Fruit fly (Drosophila melanogaster): Measurements from ENCODE around the gene Tspo.
A peak's percentile ranks its signal among the peaks of the same experiment; 100 is the strongest.

Tspo gene

DNA sequence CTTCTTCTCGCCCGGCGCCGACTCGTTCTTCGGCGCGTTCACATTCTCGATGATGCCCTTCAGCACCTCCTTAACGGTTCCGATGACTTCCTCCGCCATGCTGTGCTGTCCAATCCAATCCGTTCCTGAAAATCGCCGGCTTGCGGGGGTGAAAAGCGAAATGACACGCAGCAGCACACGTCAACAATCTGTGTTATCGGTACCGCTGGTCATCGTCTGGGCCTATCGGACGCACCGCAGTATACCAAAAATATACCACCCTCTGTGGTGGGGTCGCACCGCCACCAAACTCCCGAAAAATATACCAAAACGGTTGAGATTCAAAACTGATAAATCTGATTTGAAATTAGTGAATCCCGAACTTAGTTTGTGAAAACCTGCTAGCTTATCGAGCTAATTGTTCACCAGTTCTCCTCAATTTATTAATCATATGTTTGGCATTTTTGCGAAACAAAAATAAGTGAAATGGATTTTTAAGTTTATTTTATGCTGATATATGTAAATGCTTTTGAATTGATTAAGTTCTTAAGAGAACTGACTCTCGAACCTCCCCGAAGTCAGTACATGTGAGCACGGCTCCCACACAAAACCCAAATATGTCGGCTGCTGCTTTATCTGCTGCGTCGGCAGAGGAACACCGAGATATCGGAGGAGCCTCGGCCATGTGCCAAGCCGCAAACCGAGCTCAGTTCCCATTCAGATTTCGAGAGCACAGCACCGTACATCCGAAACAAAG lies 14.8 kb upstream of the Tspo start, which contains the start of the genes Spp and nAChRbeta3 (continued):
- no peak for TF ChIP-seq CG7987 (GFP tag; optimal IDR thresholded peaks at IDR 0.05)
- TF ChIP-seq CG4730 (GFP tag; IDR thresholded peaks at IDR 0.05), result no peak
- no peak for TF ChIP-seq CG2202 (tag; optimal IDR thresholded peaks at IDR 0.05)
- TF ChIP-seq Atf6 (GFP tag; IDR thresholded peaks at IDR 0.05), result no peak
- TF ChIP-seq Camta (GFP tag; optimal IDR thresholded peaks at IDR 0.05), result no peak
- TF ChIP-seq HLH4C (GFP tag; IDR thresholded peaks at IDR 0.05; ENCODE audit: partially characterized antibody), result peak; percentile 68
- no peak for TF ChIP-seq org-1 (GFP tag; optimal IDR thresholded peaks at IDR 0.05)
- no peak for TF ChIP-seq caup (GFP tag; optimal IDR thresholded peaks at IDR 0.05; ENCODE audit: severe bottlenecking)
- TF ChIP-seq ro (GFP tag; IDR thresholded peaks at IDR 0.05), result no peak
- no peak for TF ChIP-seq CG5245 (GFP tag; optimal IDR thresholded peaks at IDR 0.05)
- peak; percentile 62 for TF ChIP-seq MBD-R2 (GFP tag; IDR thresholded peaks at IDR 0.05)
- TF ChIP-seq da (GFP tag; optimal IDR thresholded peaks at IDR 0.05), result no peak
- TF ChIP-seq h (optimal IDR thresholded peaks at IDR 0.05), result no peak
- TF ChIP-seq CG12155 (GFP tag; optimal IDR thresholded peaks at IDR 0.05), result no peak
- TF ChIP-seq CG8924 (tag; optimal IDR thresholded peaks at IDR 0.05), result no peak
- TF ChIP-seq lmd (GFP tag; IDR thresholded peaks at IDR 0.05), result no peak
- TF ChIP-seq en (GFP tag; optimal IDR thresholded peaks at IDR 0.05), result no peak
- TF ChIP-seq CG4424 (GFP tag; optimal IDR thresholded peaks at IDR 0.05), result no peak
- TF ChIP-seq CG18476 (GFP tag; optimal IDR thresholded peaks at IDR 0.05), result no peak
- no peak for TF ChIP-seq CG3407 (GFP tag; optimal IDR thresholded peaks at IDR 0.05)
- TF ChIP-seq chif (GFP tag; optimal IDR thresholded peaks at IDR 0.05), result no peak
- no peak for TF ChIP-seq CG7357 (GFP tag; IDR thresholded peaks at IDR 0.05)
- TF ChIP-seq CG42726 (GFP tag; IDR thresholded peaks at IDR 0.05; ENCODE audit: partially characterized antibody), result no peak
- no peak for TF ChIP-seq ash1 (GFP tag; optimal IDR thresholded peaks at IDR 0.05)
- TF ChIP-seq ato (GFP tag; IDR thresholded peaks at IDR 0.05; ENCODE audit: partially characterized antibody), result peak; percentile 49; the same call in 1 of the 2 replicates
- TF ChIP-seq Bteb2 (GFP tag; optimal IDR thresholded peaks at IDR 0.05), result no peak
- no peak for TF ChIP-seq CG10462 (GFP tag; optimal IDR thresholded peaks at IDR 0.05)
- no peak for TF ChIP-seq CG13296 (GFP tag; optimal IDR thresholded peaks at IDR 0.05)
- no peak for TF ChIP-seq Mad (GFP tag; optimal IDR thresholded peaks at IDR 0.05)
- TF ChIP-seq CG12219 (GFP tag; optimal IDR thresholded peaks at IDR 0.05), result no peak
- no peak for TF ChIP-seq Meics (GFP tag; optimal IDR thresholded peaks at IDR 0.05)
- TF ChIP-seq wek (GFP tag; optimal IDR thresholded peaks at IDR 0.05), result no peak
- no peak for TF ChIP-seq ftz-f1 (GFP tag; optimal IDR thresholded peaks at IDR 0.05)
- TF ChIP-seq CG6813 (GFP tag; optimal IDR thresholded peaks at IDR 0.05), result no peak
- TF ChIP-seq wdn (GFP tag; IDR thresholded peaks at IDR 0.05), result no peak
- TF ChIP-seq Rfx (GFP tag; IDR thresholded peaks at IDR 0.05), result no peak
- no peak for TF ChIP-seq gro (GFP tag; optimal IDR thresholded peaks at IDR 0.05)
- no peak for TF ChIP-seq bigmax (GFP tag; optimal IDR thresholded peaks at IDR 0.05)
- TF ChIP-seq CG1233 (GFP tag; optimal IDR thresholded peaks at IDR 0.05), result no peak
- no peak for TF ChIP-seq CG11093 (GFP tag; IDR thresholded peaks at IDR 0.05)
- TF ChIP-seq Six4 (GFP tag; optimal IDR thresholded peaks at IDR 0.05), result no peak
- no peak for TF ChIP-seq vnd (GFP tag; IDR thresholded peaks at IDR 0.05; ENCODE audit: partially characterized antibody)
- no peak for TF ChIP-seq bcd (GFP tag; optimal IDR thresholded peaks at IDR 0.05)
- no peak for TF ChIP-seq CG15073 (GFP tag; optimal IDR thresholded peaks at IDR 0.05)
- no peak for TF ChIP-seq sim (GFP tag; IDR thresholded peaks at IDR 0.05)
- peak; percentile 44 for TF ChIP-seq HmgZ (tag; optimal IDR thresholded peaks at IDR 0.05)
- TF ChIP-seq Max (GFP tag; optimal IDR thresholded peaks at IDR 0.05), result no peak
- TF ChIP-seq sens-2 (GFP tag; IDR thresholded peaks at IDR 0.05), result no peak
- no peak for TF ChIP-seq D19B (GFP tag; optimal IDR thresholded peaks at IDR 0.05)
- TF ChIP-seq fd64A (GFP tag; optimal IDR thresholded peaks at IDR 0.05), result no peak
- TF ChIP-seq CG14441 (GFP tag; IDR thresholded peaks at IDR 0.05), result no peak
